Worm (Caenorhabditis elegans) whole organism, L4/young adult: ENCODE results near the gene C39B10.7.

Experiments used
- W03F9.2 ChIP-seq: fragments of 150-350 bp; optimal IDR thresholded peaks from 2 replicates; lab custom pipeline; 2014; ENCODE audit warnings: missing biosample characterization, missing genetic modification characterization
- dao-5 ChIP-seq: sonication (generic microtip); optimal IDR thresholded peaks from 2 replicates; lab custom pipeline; 2016; ENCODE audit warnings: missing genotype, missing genetic modification characterization, moderate library complexity, missing compliant biosample characterization
- him-1 ChIP-seq: sonication (generic microtip); optimal IDR thresholded peaks from 2 replicates; lab custom pipeline; 2016; ENCODE audit warnings: missing genotype, missing genetic modification reagents, missing genetic modification characterization, missing compliant biosample characterization

DNA sequence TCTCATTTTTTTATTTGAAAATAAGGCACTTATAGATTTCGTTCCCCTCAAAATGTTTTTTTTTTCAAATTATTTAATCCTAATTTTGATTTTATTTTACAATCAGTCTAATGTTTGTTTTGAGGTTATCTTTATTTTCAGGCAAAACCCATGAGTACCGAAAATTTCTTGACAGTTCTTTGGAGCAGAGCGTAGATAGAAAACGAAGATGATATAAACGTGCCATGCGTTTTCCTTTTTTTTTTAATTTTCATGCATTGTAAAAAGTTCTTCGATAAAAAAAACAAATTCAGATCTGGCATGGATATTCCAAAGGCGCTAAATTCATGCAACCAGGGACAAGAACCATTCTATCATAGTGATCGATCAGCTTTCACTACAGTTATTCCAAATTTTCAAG is 14.4 kb downstream of the C39B10.7 start, which contains the start of gene C33D3.5:
- TF ChIP-seq dao-5 (tag; lab: Kevin White, UChicago) (no peak), W03F9.2 (no peak), him-1 (tag; lab: Kevin White, UChicago) (no peak)
